Worm (Caenorhabditis elegans) whole organism, early embryonic: ENCODE measurements around the gene rsp-3.

Experiments used
- B0310.2 ChIP-seq: sonication (generic microtip); optimal IDR thresholded peaks from 2 replicates; lab custom pipeline; 2016; ENCODE audit warnings: mild to moderate bottlenecking, missing genetic modification characterization, missing compliant biosample characterization
- F13C5.2 ChIP-seq: sonication (generic microtip); optimal IDR thresholded peaks from 2 replicates; lab custom pipeline; 2017; ENCODE audit warnings: mild to moderate bottlenecking, missing genetic modification characterization, inconsistent platforms, missing compliant biosample characterization
- aly-1 ChIP-seq: sonication (generic microtip); optimal IDR thresholded peaks from 2 replicates; lab custom pipeline; 2016; ENCODE audit warnings: missing genetic modification characterization, missing compliant biosample characterization
- ama-1 ChIP-seq: fragments of 150-350 bp; optimal IDR thresholded peaks from 2 replicates; lab custom pipeline; 2014
- ceh-13 ChIP-seq: fragments of 200-800 bp; sonication (Bioruptor generic); optimal IDR thresholded peaks from 2 replicates; lab custom pipeline; 2018; ENCODE audit warnings: mild to moderate bottlenecking, missing genetic modification characterization, missing compliant biosample characterization
- ceh-36 ChIP-seq: sonication (generic microtip); optimal IDR thresholded peaks from 2 replicates; lab custom pipeline; 2016; ENCODE audit warnings: missing genetic modification characterization, inconsistent platforms, missing compliant biosample characterization
- ets-7 ChIP-seq: sonication (generic microtip); optimal IDR thresholded peaks from 2 replicates; lab custom pipeline; 2016; ENCODE audit warnings: missing genotype, missing genetic modification characterization, missing compliant biosample characterization
- flt-1 ChIP-seq: fragments of 200-800 bp; sonication (Bioruptor generic); IDR thresholded peaks from 2 replicates; pipeline ENCODE4 v1.3.6; 2022; ENCODE audit warnings: missing genetic modification characterization, missing compliant biosample characterization
- hmbx-1 ChIP-seq: sonication (generic microtip); optimal IDR thresholded peaks from 2 replicates; lab custom pipeline; 2016; ENCODE audit warnings: mild to moderate bottlenecking, missing genetic modification characterization, missing compliant biosample characterization
- hmg-4 ChIP-seq: fragments of 200-800 bp; sonication (Bioruptor generic); optimal IDR thresholded peaks from 2 replicates; lab custom pipeline; 2018; ENCODE audit warnings: mild to moderate bottlenecking, missing genetic modification characterization, missing compliant biosample characterization
- scrt-1 ChIP-seq: fragments of 200-800 bp; sonication (Bioruptor generic); IDR thresholded peaks from 2 replicates; pipeline ENCODE4 v1.3.6; 2022; ENCODE audit warnings: missing genetic modification characterization, missing compliant biosample characterization
- sea-1 ChIP-seq: fragments of 200-800 bp; sonication (Bioruptor generic); conservative IDR thresholded peaks from 2 replicates; pipeline ENCODE4 v1.3.6; 2022; ENCODE audit warnings: missing genetic modification characterization, missing compliant biosample characterization
- tbx-11 ChIP-seq: fragments of 200-800 bp; sonication (Bioruptor generic); IDR thresholded peaks from 2 replicates; pipeline ENCODE4 v1.3.6; 2022; ENCODE audit warnings: missing genetic modification characterization, missing compliant biosample characterization
- tbx-37 ChIP-seq: fragments of 200-800 bp; sonication (Bioruptor generic); conservative IDR thresholded peaks from 2 replicates; pipeline ENCODE4 v1.3.6; 2022; ENCODE audit warnings: missing genetic modification reagents, missing genetic modification characterization, missing compliant biosample characterization

Gene rsp-3

DNA sequence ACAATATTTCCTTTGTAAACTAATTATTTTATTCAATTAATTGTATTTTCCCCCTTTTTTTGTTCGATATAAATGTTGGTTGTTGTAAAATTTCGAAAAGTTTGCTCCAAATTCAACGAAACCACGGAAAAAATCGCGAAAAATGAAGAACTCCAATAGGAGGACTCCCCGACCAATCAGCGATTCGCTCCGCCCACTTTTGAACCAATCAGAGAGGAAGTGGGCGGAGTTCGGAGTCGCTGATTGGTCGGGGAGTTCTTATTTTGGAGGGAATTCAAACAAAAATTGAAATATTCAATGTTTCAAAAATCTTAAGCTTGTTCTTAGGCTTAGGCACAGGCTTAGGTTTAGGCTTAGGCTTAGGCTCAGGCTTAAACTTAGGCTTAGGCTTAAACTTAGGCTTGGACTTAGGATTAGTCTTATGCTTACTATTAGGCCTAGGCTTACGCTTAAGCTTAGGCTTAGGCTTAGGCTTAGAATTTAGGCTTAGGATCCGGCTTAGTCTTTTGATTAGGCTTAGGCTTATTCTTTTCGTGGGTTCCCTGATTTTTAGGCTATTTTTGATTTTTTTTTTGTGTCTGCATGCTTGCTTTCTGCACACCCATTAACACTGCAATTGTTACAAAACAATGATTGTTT is 47.2 kb downstream of the rsp-3 start:
- no peak for TF ChIP-seq B0310.2 (tag; lab: Kevin White, UChicago)
- TF ChIP-seq ceh-36 (tag; lab: Kevin White, UChicago), result peak; percentile 79
- no peak for TF ChIP-seq tbx-11 (GFP tag; lab: Robert Waterston, UW)
- TF ChIP-seq ama-1 (lab: Kevin White, UChicago), result no peak
- TF ChIP-seq hmbx-1 (tag; lab: Kevin White, UChicago), result no peak
- no peak for TF ChIP-seq tbx-37 (GFP tag; lab: Robert Waterston, UW)
- no peak for TF ChIP-seq ets-7 (tag; lab: Kevin White, UChicago)
- TF ChIP-seq sea-1 (GFP tag; lab: Robert Waterston, UW), result no peak

DNA sequence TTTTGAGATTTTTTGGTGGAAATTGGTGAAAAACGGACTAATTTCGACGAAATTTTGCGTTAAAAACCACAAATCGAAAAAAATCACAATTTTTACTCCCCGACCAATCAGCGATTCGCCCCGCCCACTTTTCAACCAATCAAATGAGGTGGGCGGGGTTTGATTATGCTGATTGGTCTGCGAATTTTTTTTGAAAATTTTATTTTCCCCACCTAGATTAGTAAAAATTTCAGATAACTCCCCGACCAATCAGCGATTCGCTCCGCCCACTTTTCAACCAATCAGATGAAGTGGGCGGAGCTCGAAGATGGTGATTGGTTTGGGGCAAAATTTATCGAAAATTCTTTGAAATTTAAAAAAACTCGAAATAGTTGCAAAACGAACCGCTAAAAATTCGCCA is 48.5 kb downstream of the rsp-3 start:
- TF ChIP-seq flt-1 (GFP tag; lab: Robert Waterston, UW), result no peak
- TF ChIP-seq tbx-11 (GFP tag; lab: Robert Waterston, UW), result no peak
- no peak for TF ChIP-seq ets-7 (tag; lab: Kevin White, UChicago)

DNA sequence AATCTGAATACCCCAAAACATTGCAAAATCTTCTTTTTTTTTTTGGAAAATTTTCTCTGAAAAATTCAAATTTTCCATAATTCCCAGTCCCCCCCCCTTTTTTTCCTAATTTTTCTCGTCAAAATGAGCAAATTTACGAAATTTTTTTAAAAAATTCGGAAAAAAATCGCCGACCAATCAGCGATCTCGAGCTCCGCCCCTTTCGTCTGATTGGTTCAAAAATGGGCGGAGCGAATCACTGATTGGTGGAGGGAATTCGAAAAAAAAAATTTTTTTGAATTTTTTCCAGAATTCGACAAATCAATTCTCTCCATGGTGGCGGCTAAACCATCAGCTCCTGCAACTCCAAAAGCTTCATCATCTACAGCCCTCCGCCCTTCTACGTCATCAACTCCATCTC is 49.1 kb downstream of the rsp-3 start:
- TF ChIP-seq hmg-4 (GFP tag; lab: Kevin White, UChicago), result no peak
- no peak for TF ChIP-seq F13C5.2
- TF ChIP-seq ceh-36 (tag; lab: Kevin White, UChicago), result no peak
- no peak for TF ChIP-seq sea-1 (GFP tag; lab: Robert Waterston, UW)
- no peak for TF ChIP-seq hmbx-1 (tag; lab: Kevin White, UChicago)
- TF ChIP-seq ceh-13, result no peak
- TF ChIP-seq B0310.2 (tag; lab: Kevin White, UChicago), result no peak
- TF ChIP-seq ama-1 (lab: Kevin White, UChicago), result no peak
- no peak for TF ChIP-seq scrt-1 (GFP tag; lab: Robert Waterston, UW)
- TF ChIP-seq aly-1 (tag; lab: Kevin White, UChicago), result no peak
